Worm (Caenorhabditis elegans): ENCODE data around the gene sra-39.

The sra-39 gene

ce11 chrX:13918143-13918542 lies 14.9 kb upstream of the sra-39 start:
- TF ChIP-seq unc-55 (GFP tag; optimal IDR thresholded peaks at IDR 0.05) = peak; percentile 46
- TF ChIP-seq ceh-82 (tag; optimal IDR thresholded peaks at IDR 0.05) = no peak
- TF ChIP-seq mdl-1 (tag; optimal IDR thresholded peaks at IDR 0.05) = no peak
- TF ChIP-seq gmeb-1 (tag; optimal IDR thresholded peaks at IDR 0.05) = peak; percentile 6
- TF ChIP-seq crh-2 (tag; optimal IDR thresholded peaks at IDR 0.05) = peak; percentile 16
- peak in 1 of 2 experiments; percentile 46 for TF ChIP-seq lsy-2 (tag; optimal IDR thresholded peaks at IDR 0.05)
- no peak for TF ChIP-seq nhr-129 (tag; optimal IDR thresholded peaks at IDR 0.05)
- no peak for TF ChIP-seq alr-1 (tag; optimal IDR thresholded peaks at IDR 0.05)

ce11 chrX:13917121-13917755 lies 14.0 kb upstream of the sra-39 start, which contains the start of gene ekl-5:
Gene ekl-5, minus strand, starts transcription at chrX:13917171.
- TF ChIP-seq elt-3 (tag; optimal IDR thresholded peaks at IDR 0.05) (no peak), ZK546.5 (tag; optimal IDR thresholded peaks at IDR 0.05) (no peak), mab-5 (tag; optimal IDR thresholded peaks at IDR 0.05) (no peak), nhr-12 (tag; optimal IDR thresholded peaks at IDR 0.05) (no peak), unc-39 (tag; optimal IDR thresholded peaks at IDR 0.05) (no peak), ama-1 (optimal IDR thresholded peaks at IDR 0.05) (no peak), gmeb-1 (tag; optimal IDR thresholded peaks at IDR 0.05) (no peak), mbf-1 (tag; optimal IDR thresholded peaks at IDR 0.05) (no peak), F13H6.1 (tag; optimal IDR thresholded peaks at IDR 0.05) (peak; percentile 70), peb-1 (tag; optimal IDR thresholded peaks at IDR 0.05) (no peak), egl-27 (tag; optimal IDR thresholded peaks at IDR 0.05) (peak; percentile 61), unc-55 (GFP tag; optimal IDR thresholded peaks at IDR 0.05) (peak; percentile 70), ztf-11 (tag; optimal IDR thresholded peaks at IDR 0.05) (no peak), R02D3.7 (tag; optimal IDR thresholded peaks at IDR 0.05) (no peak), mdl-1 (tag; optimal IDR thresholded peaks at IDR 0.05) (no peak), nhr-11 (tag; optimal IDR thresholded peaks at IDR 0.05) (no peak), sma-3 (GFP tag; optimal IDR thresholded peaks at IDR 0.05) (peak; percentile 58), blmp-1 (tag; optimal IDR thresholded peaks at IDR 0.05; ENCODE audit: insufficient read depth) (no peak), ztf-4 (tag; optimal IDR thresholded peaks at IDR 0.05) (no peak), ztf-1 (GFP tag; conservative IDR thresholded peaks at IDR 0.05) (no peak), Y55F3AM.14 (GFP tag; optimal IDR thresholded peaks at IDR 0.05) (no peak), nhr-25 (tag; optimal IDR thresholded peaks at IDR 0.05) (peak; percentile 50), nhr-10 (tag; optimal IDR thresholded peaks at IDR 0.05) (no peak), snpc-4 (tag; optimal IDR thresholded peaks at IDR 0.05) (no peak), crh-2 (tag; optimal IDR thresholded peaks at IDR 0.05) (peak; percentile 80), unc-62 (GFP tag; optimal IDR thresholded peaks at IDR 0.05) (no peak), fos-1 (tag; optimal IDR thresholded peaks at IDR 0.05) (peak; percentile 87), lin-11 (tag; optimal IDR thresholded peaks at IDR 0.05) (no peak), nhr-6 (tag; optimal IDR thresholded peaks at IDR 0.05) (peak; percentile 55), nhr-77 (tag; optimal IDR thresholded peaks at IDR 0.05) (no peak), alr-1 (tag; optimal IDR thresholded peaks at IDR 0.05) (no peak), lin-13 (GFP tag; optimal IDR thresholded peaks at IDR 0.05) (no peak), sma-9 (GFP tag; optimal IDR thresholded peaks at IDR 0.05) (peak; percentile 78), sma-9 (tag; optimal IDR thresholded peaks at IDR 0.05) (no peak), ceh-16 (tag; optimal IDR thresholded peaks at IDR 0.05) (peak; percentile 1), aly-2 (tag; optimal IDR thresholded peaks at IDR 0.05) (no peak), zag-1 (tag; optimal IDR thresholded peaks at IDR 0.05) (no peak), skn-1 (tag; optimal IDR thresholded peaks at IDR 0.05) (no peak), dmd-4 (tag; optimal IDR thresholded peaks at IDR 0.05) (no peak), C34F6.9 (tag; optimal IDR thresholded peaks at IDR 0.05) (peak; percentile 76), ceh-82 (tag; optimal IDR thresholded peaks at IDR 0.05) (no peak), nhr-237 (tag; optimal IDR thresholded peaks at IDR 0.05) (no peak), nhr-129 (tag; optimal IDR thresholded peaks at IDR 0.05) (peak; percentile 52), sem-4 (tag; optimal IDR thresholded peaks at IDR 0.05) (no peak), nhr-21 (tag; optimal IDR thresholded peaks at IDR 0.05) (peak; percentile 2), elt-1 (tag; optimal IDR thresholded peaks at IDR 0.05) (no peak), nhr-23 (tag; optimal IDR thresholded peaks at IDR 0.05) (no peak), lin-39 (tag; optimal IDR thresholded peaks at IDR 0.05) (no peak), lsy-2 (tag; optimal IDR thresholded peaks at IDR 0.05) (peak in 1 of 2 experiments; percentile 65)
